Worm (Caenorhabditis elegans) whole organism, L1 larva: ENCODE data around the gene F32A11.1.

Source experiments
- aly-2 ChIP-seq: fragments of 150-350 bp; optimal IDR thresholded peaks from 2 replicates; lab custom pipeline; 2014; ENCODE audit warnings: missing biosample characterization, missing genetic modification characterization
- ceh-63 ChIP-seq: fragments of 200-800 bp; sonication (Bioruptor generic); optimal IDR thresholded peaks from 2 replicates; lab custom pipeline; 2018; ENCODE audit warnings: mild to moderate bottlenecking, missing genetic modification characterization, missing compliant biosample characterization
- ceh-8 ChIP-seq: fragments of 200-800 bp; sonication (Bioruptor generic); optimal IDR thresholded peaks from 2 replicates; lab custom pipeline; 2018; ENCODE audit warnings: mild to moderate bottlenecking, missing genetic modification characterization, moderate library complexity, missing compliant biosample characterization
- ceh-82 ChIP-seq, 3 experiments: fragments of 150-350 bp in 1 of 3; sonication (generic microtip) in 2 of 3; optimal IDR thresholded peaks; 2 replicates each; lab custom pipeline; 2014 to 2017; ENCODE audit warnings: missing biosample characterization in 3 of 3, missing genetic modification characterization in 3 of 3
- ceh-88 ChIP-seq: fragments of 200-800 bp; sonication (Bioruptor generic); IDR thresholded peaks from 2 replicates; pipeline ENCODE4 v1.3.6; 2022; ENCODE audit warnings: missing genetic modification characterization, missing compliant biosample characterization
- ceh-90 ChIP-seq: sonication (generic microtip); optimal IDR thresholded peaks from 2 replicates; lab custom pipeline; 2016; ENCODE audit warnings: missing genetic modification characterization, missing compliant biosample characterization
- ces-1 ChIP-seq: fragments of 150-350 bp; optimal IDR thresholded peaks from 2 replicates; lab custom pipeline; 2014; ENCODE audit warnings: missing biosample characterization, missing genetic modification reagents, missing genetic modification characterization
- dpl-1 ChIP-seq, 3 experiments: fragments of 150-350 bp in 2 of 3; sonication (generic microtip) in 1 of 3; optimal IDR thresholded peaks; 2 replicates each; lab custom pipeline; 2014 to 2017; ENCODE audit warnings: missing biosample characterization in 3 of 3, missing genetic modification characterization in 3 of 3, missing genetic modification reagents in 3 of 3
- dsc-1 ChIP-seq: sonication (generic microtip); optimal IDR thresholded peaks from 2 replicates; lab custom pipeline; 2016; ENCODE audit warnings: mild to moderate bottlenecking, missing genetic modification characterization, missing compliant biosample characterization
- efl-1 ChIP-seq, 4 experiments: fragments of 150-350 bp; optimal IDR thresholded peaks in 3 of 4; peaks in 1 of 4; 1 replicate in 1 of 4; 2 replicates in 3 of 4; lab custom pipeline; 2014; ENCODE audit warnings: missing biosample characterization in 2 of 4, missing genetic modification characterization in 2 of 4, missing genetic modification reagents in 2 of 4
- elt-3 ChIP-seq, 6 experiments: fragments of 150-350 bp in 1 of 6; sonication (generic microtip); optimal IDR thresholded peaks; 2 replicates each; lab custom pipeline; 2017 to 2018; ENCODE audit warnings: missing biosample characterization in 6 of 6, missing genetic modification characterization in 6 of 6, inconsistent platforms in 1 of 6
- ets-5 ChIP-seq: fragments of 200-800 bp; sonication (Bioruptor generic); IDR thresholded peaks from 2 replicates; pipeline ENCODE4 v1.3.6; 2022; ENCODE audit warnings: missing genetic modification characterization, missing compliant biosample characterization
- fkh-10 ChIP-seq: sonication (generic microtip); optimal IDR thresholded peaks from 2 replicates; lab custom pipeline; 2017; ENCODE audit warnings: missing biosample characterization, missing genetic modification reagents, missing genetic modification characterization
- fkh-4 ChIP-seq: sonication (generic microtip); optimal IDR thresholded peaks from 2 replicates; lab custom pipeline; 2016; ENCODE audit warnings: missing compliant biosample characterization, missing genetic modification characterization, borderline replicate concordance
- fkh-8 ChIP-seq: sonication (generic microtip); optimal IDR thresholded peaks from 2 replicates; lab custom pipeline; 2016; ENCODE audit warnings: mild to moderate bottlenecking, missing genetic modification characterization, missing compliant biosample characterization
- fos-1 ChIP-seq: fragments of 150-350 bp; optimal IDR thresholded peaks from 2 replicates; lab custom pipeline; 2014; ENCODE audit warnings: missing biosample characterization, missing genetic modification characterization
- hlh-4 ChIP-seq: sonication (generic microtip); optimal IDR thresholded peaks from 2 replicates; lab custom pipeline; 2016; ENCODE audit warnings: mild to moderate bottlenecking, missing genetic modification characterization, missing compliant biosample characterization
- irx-1 ChIP-seq: sonication (generic microtip); optimal IDR thresholded peaks from 2 replicates; lab custom pipeline; 2016; ENCODE audit warnings: missing genetic modification characterization, missing compliant biosample characterization
- isw-1 ChIP-seq: fragments of 200-800 bp; sonication (Bioruptor generic); IDR thresholded peaks from 2 replicates; pipeline ENCODE4 v1.3.6; 2022; ENCODE audit warnings: missing genetic modification characterization, missing compliant biosample characterization
- lin-13 ChIP-seq: fragments of 150-350 bp; optimal IDR thresholded peaks from 2 replicates; lab custom pipeline; 2014; ENCODE audit warnings: missing biosample characterization, missing genetic modification reagents, missing genetic modification characterization
- lin-14 ChIP-seq: fragments of 200-800 bp; sonication (Bioruptor generic); optimal IDR thresholded peaks from 2 replicates; lab custom pipeline; 2018; ENCODE audit warnings: mild to moderate bottlenecking, missing genetic modification characterization, moderate library complexity, missing compliant biosample characterization
- lin-15B ChIP-seq: fragments of 150-350 bp; sonication (generic microtip); optimal IDR thresholded peaks from 3 replicates; lab custom pipeline; 2014; ENCODE audit warnings: missing biosample characterization, missing genetic modification characterization
- mab-9 ChIP-seq: fragments of 200-800 bp; sonication (Bioruptor generic); IDR thresholded peaks from 2 replicates; pipeline ENCODE4 v1.3.6; 2022; ENCODE audit warnings: missing genetic modification reagents, missing genetic modification characterization, missing compliant biosample characterization
- nhr-12 ChIP-seq: sonication (generic microtip); optimal IDR thresholded peaks from 2 replicates; lab custom pipeline; 2017; ENCODE audit warnings: missing biosample characterization, missing genetic modification characterization
- nhr-237 ChIP-seq: fragments of 150-350 bp; optimal IDR thresholded peaks from 2 replicates; lab custom pipeline; 2014; ENCODE audit warnings: missing biosample characterization, missing genetic modification characterization
- nhr-28 ChIP-seq: fragments of 150-350 bp; optimal IDR thresholded peaks from 2 replicates; lab custom pipeline; 2014; ENCODE audit warnings: missing biosample characterization, missing genetic modification characterization
- nhr-47 ChIP-seq: sonication (generic microtip); optimal IDR thresholded peaks from 2 replicates; lab custom pipeline; 2016; ENCODE audit warnings: mild to moderate bottlenecking, missing genetic modification characterization, moderate library complexity, missing compliant biosample characterization
- nhr-76 ChIP-seq: sonication (generic microtip); optimal IDR thresholded peaks from 2 replicates; lab custom pipeline; 2017; ENCODE audit warnings: missing biosample characterization, missing genetic modification characterization
- nhr-77 ChIP-seq: fragments of 150-350 bp; optimal IDR thresholded peaks from 2 replicates; lab custom pipeline; 2014; ENCODE audit warnings: missing biosample characterization, missing genetic modification characterization
- nhr-84 ChIP-seq: sonication (generic microtip); optimal IDR thresholded peaks from 2 replicates; lab custom pipeline; 2017; ENCODE audit warnings: missing biosample characterization, missing genetic modification characterization
- nhr-85 ChIP-seq: sonication (generic microtip); peaks from one replicate; lab custom pipeline; 2016; ENCODE audit warnings: missing genetic modification characterization, inconsistent platforms, missing compliant biosample characterization
- nhr-90 ChIP-seq: sonication (generic microtip); optimal IDR thresholded peaks from 2 replicates; lab custom pipeline; 2016; ENCODE audit warnings: mild to moderate bottlenecking, missing genetic modification characterization, missing compliant biosample characterization; ENCODE audit not compliant: poor library complexity
- pax-3 ChIP-seq: fragments of 200-800 bp; sonication (Bioruptor generic); optimal IDR thresholded peaks from 2 replicates; lab custom pipeline; 2018; ENCODE audit warnings: mild to moderate bottlenecking, missing genetic modification characterization, moderate library complexity, missing compliant biosample characterization
- sptf-1 ChIP-seq: fragments of 150-350 bp; optimal IDR thresholded peaks from 2 replicates; lab custom pipeline; 2014; ENCODE audit warnings: missing biosample characterization, missing genetic modification characterization
- swsn-7 ChIP-seq: sonication (generic microtip); optimal IDR thresholded peaks from 2 replicates; lab custom pipeline; 2016; ENCODE audit warnings: missing genetic modification characterization, missing compliant biosample characterization
- tbx-2 ChIP-seq: sonication (generic microtip); optimal IDR thresholded peaks from 2 replicates; lab custom pipeline; 2016; ENCODE audit warnings: missing genetic modification characterization, missing compliant biosample characterization
- unc-62 ChIP-seq: fragments of 150-350 bp; optimal IDR thresholded peaks from 2 replicates; lab custom pipeline; 2014; ENCODE audit warnings: missing biosample characterization, missing genetic modification reagents, missing genetic modification characterization
- unc-98 ChIP-seq: fragments of 200-800 bp; sonication (Bioruptor generic); IDR thresholded peaks from 2 replicates; pipeline ENCODE4 v1.3.6; 2022; ENCODE audit warnings: missing genetic modification characterization, missing compliant biosample characterization
- vab-15 ChIP-seq: sonication (generic microtip); optimal IDR thresholded peaks from 2 replicates; lab custom pipeline; 2017; ENCODE audit warnings: missing genotype, mild to moderate bottlenecking, missing genetic modification characterization, missing compliant biosample characterization
- xbp-1 ChIP-seq: sonication (generic microtip); optimal IDR thresholded peaks from 2 replicates; lab custom pipeline; 2016; ENCODE audit warnings: missing genetic modification characterization, missing compliant biosample characterization
- zag-1 ChIP-seq: fragments of 150-350 bp; optimal IDR thresholded peaks from 2 replicates; lab custom pipeline; 2014; ENCODE audit warnings: missing biosample characterization, missing genetic modification characterization
- zip-4 ChIP-seq: fragments of 200-800 bp; sonication (Bioruptor generic); optimal IDR thresholded peaks from 2 replicates; lab custom pipeline; 2018; ENCODE audit warnings: mild to moderate bottlenecking, missing genetic modification characterization, moderate library complexity, missing compliant biosample characterization
- ztf-11 ChIP-seq, 2 experiments: sonication (generic microtip); optimal IDR thresholded peaks; 2 replicates each; lab custom pipeline; 2016 to 2017; ENCODE audit warnings: missing genetic modification characterization in 2 of 2, missing biosample characterization in 1 of 2, missing compliant biosample characterization in 1 of 2

The F32A11.1 gene

ce11 chrII:13117135-13117534 is 40.0 kb upstream of the F32A11.1 start, which contains the start of gene gfm-1 (continued):
- TF ChIP-seq efl-1 (optimal IDR thresholded peaks at IDR 0.05; lab: Kevin White, UChicago) (peak; percentile 54 to 72), efl-1 (GFP tag; optimal IDR thresholded peaks at IDR 0.05 in 1 of 2; lab: Kevin White, UChicago) (peak; percentile 76 to 96), mab-9 (GFP tag; lab: Robert Waterston, UW) (peak; percentile 81), vab-15 (tag; lab: Kevin White, UChicago) (peak; percentile 28), unc-62 (GFP tag; lab: Kevin White, UChicago) (no peak), fkh-10 (no peak), fkh-4 (tag; lab: Kevin White, UChicago) (peak; percentile 94), nhr-76 (tag; lab: Kevin White, UChicago) (no peak), dpl-1 (GFP tag; optimal IDR thresholded peaks at IDR 0.05; lab: Kevin White, UChicago) (peak; percentile 53 to 72 (median 67)), ceh-8 (GFP tag; lab: Kevin White, UChicago) (peak; percentile 49), nhr-47 (tag; lab: Kevin White, UChicago) (peak; percentile 91), isw-1 (GFP tag; lab: Robert Waterston, UW) (peak; percentile 58), pax-3 (tag; lab: Kevin White, UChicago) (peak; percentile 84), nhr-84 (no peak), zip-4 (GFP tag; lab: Kevin White, UChicago) (no peak), ceh-90 (tag; lab: Kevin White, UChicago) (peak; percentile 94), ets-5 (GFP tag; lab: Robert Waterston, UW) (no peak), elt-3 (tag; optimal IDR thresholded peaks at IDR 0.05; lab: Kevin White, UChicago) (peak in 1 of 6 experiments; percentile 50), nhr-85 (tag; lab: Kevin White, UChicago) (peak; percentile 92), nhr-90 (peak; percentile 92), lin-15B (peak; percentile 72), nhr-28 (tag; lab: Kevin White, UChicago) (no peak), unc-98 (GFP tag; lab: Robert Waterston, UW) (peak; percentile 79), ces-1 (GFP tag; lab: Kevin White, UChicago) (no peak), ceh-82 (tag; optimal IDR thresholded peaks at IDR 0.05; lab: Kevin White, UChicago) (peak; percentile 42 to 62 (median 43)), xbp-1 (tag; lab: Kevin White, UChicago) (peak; percentile 82), ceh-63 (GFP tag; lab: Kevin White, UChicago) (no peak), lin-13 (GFP tag; lab: Kevin White, UChicago) (no peak), nhr-12 (tag; lab: Kevin White, UChicago) (no peak), hlh-4 (peak; percentile 71), dsc-1 (peak; percentile 89), nhr-77 (tag; lab: Kevin White, UChicago) (no peak), sptf-1 (tag; lab: Kevin White, UChicago) (no peak), ceh-88 (GFP tag; lab: Robert Waterston, UW) (peak; percentile 53; the same call in 1 of the 2 replicates), tbx-2 (peak; percentile 87), fos-1 (tag; lab: Kevin White, UChicago) (no peak)

- no peak for TF ChIP-seq dsc-1
- no peak for TF ChIP-seq lin-15B
- TF ChIP-seq ztf-11 (tag; optimal IDR thresholded peaks at IDR 0.05; lab: Kevin White, UChicago), result no peak
- TF ChIP-seq ceh-90 (tag; lab: Kevin White, UChicago), result no peak
- no peak for TF ChIP-seq zag-1
- TF ChIP-seq hlh-4, result no peak
- no peak for TF ChIP-seq nhr-12 (tag; lab: Kevin White, UChicago)
- TF ChIP-seq irx-1 (tag; lab: Kevin White, UChicago), result no peak
- no peak for TF ChIP-seq nhr-28 (tag; lab: Kevin White, UChicago)
- TF ChIP-seq, all 84 proteins: peak for 0
Measured at ce11 chrII:13122720-13123119, 34.4 kb upstream of the F32A11.1 start, which contains the start of gene bath-45. Gene bath-45 (plus strand): TSS chrII:13123020.

ce11 chrII:13129602-13130001 is 27.5 kb upstream of the F32A11.1 start, which contains the start of gene F29C12.6:
Gene F29C12.6 (plus strand): TSS chrII:13129902.
- TF ChIP-seq nhr-12 (tag; lab: Kevin White, UChicago) (no peak), zag-1 (no peak), fkh-10 (no peak), lin-14 (GFP tag; lab: Kevin White, UChicago) (no peak), nhr-85 (tag; lab: Kevin White, UChicago) (no peak), ceh-8 (GFP tag; lab: Kevin White, UChicago) (no peak), swsn-7 (tag; lab: Kevin White, UChicago) (no peak), unc-98 (GFP tag; lab: Robert Waterston, UW) (no peak), hlh-4 (no peak), aly-2 (tag; lab: Kevin White, UChicago) (no peak), fkh-8 (tag; lab: Kevin White, UChicago) (no peak), nhr-237 (tag; lab: Kevin White, UChicago) (no peak), nhr-84 (no peak), efl-1 (optimal IDR thresholded peaks at IDR 0.05; lab: Kevin White, UChicago) (no peak), efl-1 (GFP tag; optimal IDR thresholded peaks at IDR 0.05 in 1 of 2; lab: Kevin White, UChicago) (no peak)
